Worm (Caenorhabditis elegans): ENCODE results near the gene acly-1.

- TF ChIP-seq R02D3.7 (tag; optimal IDR thresholded peaks at IDR 0.05) (no peak), nhr-237 (tag; optimal IDR thresholded peaks at IDR 0.05) (no peak)
Observed at ce11 chrX:1529013-1529412, 49.7 kb downstream of the acly-1 start.

All from whole organism, L2 larva.